ENCODE assay signal across 7 fruit fly cellular contexts in the genomic region with DNA sequence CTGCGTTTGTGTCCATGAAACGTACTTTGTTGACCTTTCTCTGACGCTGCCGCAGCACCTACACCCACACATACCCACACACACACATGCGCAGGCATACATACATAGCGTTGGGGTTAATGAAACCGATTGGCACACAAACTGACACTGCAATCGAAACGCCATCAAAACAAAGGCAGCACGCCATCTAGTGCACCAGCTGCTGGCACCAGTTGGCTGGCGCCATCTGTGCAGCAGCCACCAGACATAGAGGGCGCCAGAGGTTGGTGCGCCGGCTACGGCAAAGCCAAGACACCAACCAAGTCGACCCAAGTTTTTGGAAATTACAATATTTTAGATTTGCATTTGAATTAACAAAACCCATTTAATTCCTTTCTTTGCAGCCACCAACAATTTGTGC.
TF ChIP-seq lines count a peak whose summit lies in the region.

No protein-coding gene starts in this region.

- peak; percentile 99 to 100 for TF ChIP-seq CTCF in S2 (optimal IDR thresholded peaks at IDR 0.05; lab: Kevin White, UChicago)
- peak; percentile 99 for TF ChIP-seq CTCF in whole organism, embryonic (GFP tag; optimal IDR thresholded peaks at IDR 0.05; lab: Kevin White, UChicago)

TF ChIP-seq in whole organism, 6 proteins besides CTCF, POLR2A, EP300 and RAD21:
- TF ChIP-seq EcR (GFP tag; optimal IDR thresholded peaks at IDR 0.05; lab: Kevin White, UChicago): peak; percentile 84 to 92
- TF ChIP-seq Dll (optimal IDR thresholded peaks at IDR 0.05; lab: Kevin White, UChicago): peak; percentile 74
- no peak for TF ChIP-seq psq (optimal IDR thresholded peaks at IDR 0.05; lab: Kevin White, UChicago)

TF ChIP-seq in whole organism, adult, 20 proteins besides CTCF, POLR2A, EP300 and RAD21:
- TF ChIP-seq CG14711 (tag; optimal IDR thresholded peaks at IDR 0.05; lab: Kevin White, UChicago): no peak
- TF ChIP-seq CG7101 (tag; optimal IDR thresholded peaks at IDR 0.05; lab: Kevin White, UChicago): peak; percentile 36
- TF ChIP-seq cnc (optimal IDR thresholded peaks at IDR 0.05; lab: Kevin White, UChicago): no peak
- TF ChIP-seq Crg-1 (GFP tag; optimal IDR thresholded peaks at IDR 0.05; lab: Kevin White, UChicago): peak; percentile 10
- TF ChIP-seq cic (GFP tag; optimal IDR thresholded peaks at IDR 0.05; lab: Kevin White, UChicago): no peak
- no peak for TF ChIP-seq CG12768 (GFP tag; optimal IDR thresholded peaks at IDR 0.05; lab: Kevin White, UChicago)
- no peak for TF ChIP-seq kay (GFP tag; lab: Kevin White, UChicago; ENCODE audit: borderline replicate concordance)
- TF ChIP-seq bab1 (GFP tag; optimal IDR thresholded peaks at IDR 0.05; lab: Kevin White, UChicago): peak; percentile 50
- no peak for TF ChIP-seq CG7045 (GFP tag; optimal IDR thresholded peaks at IDR 0.05; lab: Kevin White, UChicago)
- TF ChIP-seq Mnt (GFP tag; optimal IDR thresholded peaks at IDR 0.05; lab: Kevin White, UChicago): no peak
- TF ChIP-seq CG33017 (tag; optimal IDR thresholded peaks at IDR 0.05; lab: Kevin White, UChicago): no peak
- TF ChIP-seq Clk (GFP tag; optimal IDR thresholded peaks at IDR 0.05; lab: Kevin White, UChicago): no peak
- peak; percentile 52 for TF ChIP-seq pad (GFP tag; optimal IDR thresholded peaks at IDR 0.05; lab: Kevin White, UChicago)
- TF ChIP-seq tj (GFP tag; optimal IDR thresholded peaks at IDR 0.05; lab: Kevin White, UChicago): peak; percentile 10
- peak; percentile 47 for TF ChIP-seq ovo (GFP tag; optimal IDR thresholded peaks at IDR 0.05; lab: Kevin White, UChicago)
- TF ChIP-seq Hr96 (GFP tag; optimal IDR thresholded peaks at IDR 0.05; lab: Kevin White, UChicago): peak; percentile 61
- TF ChIP-seq CG1620 (GFP tag; optimal IDR thresholded peaks at IDR 0.05; lab: Kevin White, UChicago): peak; percentile 83
TF ChIP-seq in whole organism, adult: peak in this region for 8.

TF ChIP-seq in whole organism, embryonic, 481 proteins besides CTCF, POLR2A, EP300 and RAD21 (continues in another document):
- peak; percentile 58 for TF ChIP-seq Atf-2 (GFP tag; optimal IDR thresholded peaks at IDR 0.05; lab: Kevin White, UChicago)
- TF ChIP-seq ara (GFP tag; IDR thresholded peaks at IDR 0.05; lab: Robert Waterston, UW): no peak
- peak; percentile 90 for TF ChIP-seq Dbx (GFP tag; IDR thresholded peaks at IDR 0.05; lab: Robert Waterston, UW)
- TF ChIP-seq CG11456 (GFP tag; IDR thresholded peaks at IDR 0.05; lab: Robert Waterston, UW): peak; percentile 98
- peak; percentile 47; the same call in 1 of the 2 replicates for TF ChIP-seq CG1024 (GFP tag; IDR thresholded peaks at IDR 0.05; lab: Robert Waterston, UW)
- TF ChIP-seq CG8290 (GFP tag; optimal IDR thresholded peaks at IDR 0.05; lab: Kevin White, UChicago): peak; percentile 85
- TF ChIP-seq CG8290 (tag; optimal IDR thresholded peaks at IDR 0.05; lab: Kevin White, UChicago): peak in 1 of 2 experiments; percentile 89
- peak; percentile 73 for TF ChIP-seq Myb (GFP tag; optimal IDR thresholded peaks at IDR 0.05; lab: Kevin White, UChicago)
- 0 out of 2 replicates have a peak, but pooled peaks have one; percentile 30 for TF ChIP-seq Adf1 (GFP tag; IDR thresholded peaks at IDR 0.05; lab: Robert Waterston, UW)
- no peak for TF ChIP-seq Bteb2 (GFP tag; optimal IDR thresholded peaks at IDR 0.05; lab: Kevin White, UChicago)
- peak; percentile 57 for TF ChIP-seq HmgZ (tag; optimal IDR thresholded peaks at IDR 0.05; lab: Kevin White, UChicago)
- peak; percentile 53 for TF ChIP-seq az2 (GFP tag; optimal IDR thresholded peaks at IDR 0.05; lab: Kevin White, UChicago)
- TF ChIP-seq CG2116 (GFP tag; optimal IDR thresholded peaks at IDR 0.05; lab: Kevin White, UChicago): peak; percentile 57
- TF ChIP-seq CG18011 (GFP tag; optimal IDR thresholded peaks at IDR 0.05; lab: Kevin White, UChicago): no peak
- TF ChIP-seq exex (tag; optimal IDR thresholded peaks at IDR 0.05; lab: Kevin White, UChicago): no peak
- TF ChIP-seq Antp (GFP tag; optimal IDR thresholded peaks at IDR 0.05; lab: Kevin White, UChicago): peak; percentile 87

TF ChIP-seq in whole organism, prepupa, 60 proteins besides CTCF, POLR2A, EP300 and RAD21 (continues in another document):
- peak; percentile 58 for TF ChIP-seq Hr39 (GFP tag; optimal IDR thresholded peaks at IDR 0.05; lab: Kevin White, UChicago)
- TF ChIP-seq esn (GFP tag; optimal IDR thresholded peaks at IDR 0.05; lab: Kevin White, UChicago): peak; percentile 31
- TF ChIP-seq dac (GFP tag; optimal IDR thresholded peaks at IDR 0.05; lab: Kevin White, UChicago): no peak
- peak; percentile 43; the same call in 1 of the 3 replicates for TF ChIP-seq CG6163 (GFP tag; IDR thresholded peaks at IDR 0.05; lab: Robert Waterston, UW)
- TF ChIP-seq Eip93F (GFP tag; optimal IDR thresholded peaks at IDR 0.05; lab: Kevin White, UChicago): no peak
- no peak for TF ChIP-seq eg (GFP tag; IDR thresholded peaks at IDR 0.05; lab: Robert Waterston, UW)
- TF ChIP-seq vri (GFP tag; optimal IDR thresholded peaks at IDR 0.05; lab: Kevin White, UChicago): no peak
- TF ChIP-seq Hr4 (GFP tag; optimal IDR thresholded peaks at IDR 0.05; lab: Kevin White, UChicago): no peak
- TF ChIP-seq Met (GFP tag; optimal IDR thresholded peaks at IDR 0.05; lab: Kevin White, UChicago): peak; percentile 26
- TF ChIP-seq acj6 (GFP tag; optimal IDR thresholded peaks at IDR 0.05; lab: Kevin White, UChicago): no peak
- TF ChIP-seq Hr38 (GFP tag; optimal IDR thresholded peaks at IDR 0.05; lab: Kevin White, UChicago): no peak
- TF ChIP-seq CG6808 (GFP tag; optimal IDR thresholded peaks at IDR 0.05; lab: Kevin White, UChicago): no peak
- TF ChIP-seq fd59A (GFP tag; optimal IDR thresholded peaks at IDR 0.05; lab: Kevin White, UChicago): no peak
- TF ChIP-seq OdsH (GFP tag; optimal IDR thresholded peaks at IDR 0.05; lab: Kevin White, UChicago): peak; percentile 25
- TF ChIP-seq Lpt (GFP tag; optimal IDR thresholded peaks at IDR 0.05; lab: Kevin White, UChicago): no peak
- peak; percentile 21 for TF ChIP-seq CG3032 (tag; optimal IDR thresholded peaks at IDR 0.05; lab: Kevin White, UChicago)
- peak; percentile 10 for TF ChIP-seq CG6854 (GFP tag; optimal IDR thresholded peaks at IDR 0.05; lab: Kevin White, UChicago)
- no peak for TF ChIP-seq CG34406 (GFP tag; optimal IDR thresholded peaks at IDR 0.05; lab: Kevin White, UChicago)

TF ChIP-seq in whole organism, pupa, 21 proteins besides CTCF, POLR2A, EP300 and RAD21:
- no peak for TF ChIP-seq CG14655 (GFP tag; optimal IDR thresholded peaks at IDR 0.05; lab: Kevin White, UChicago)
- peak; percentile 59; the same call in 1 of the 3 replicates for TF ChIP-seq CG4496 (GFP tag; IDR thresholded peaks at IDR 0.05; lab: Robert Waterston, UW)
- TF ChIP-seq EcR (GFP tag; optimal IDR thresholded peaks at IDR 0.05; lab: Kevin White, UChicago): peak; percentile 98
TF ChIP-seq in whole organism, pupa: peak in this region for 2.

TF ChIP-seq in whole organism, wandering third instar larva, 38 proteins besides CTCF, POLR2A, EP300 and RAD21 (continues in another document):
- TF ChIP-seq dsf (GFP tag; optimal IDR thresholded peaks at IDR 0.05; lab: Kevin White, UChicago; ENCODE audit: borderline replicate concordance): no peak
- TF ChIP-seq ey (GFP tag; optimal IDR thresholded peaks at IDR 0.05; lab: Kevin White, UChicago): peak; percentile 45
- TF ChIP-seq foxo (GFP tag; optimal IDR thresholded peaks at IDR 0.05; lab: Kevin White, UChicago): peak in 1 of 2 experiments; percentile 80
- peak; percentile 38 for TF ChIP-seq psq (GFP tag; optimal IDR thresholded peaks at IDR 0.05; lab: Kevin White, UChicago)
- TF ChIP-seq h (GFP tag; optimal IDR thresholded peaks at IDR 0.05; lab: Kevin White, UChicago): peak; percentile 55
- TF ChIP-seq br (GFP tag; optimal IDR thresholded peaks at IDR 0.05; lab: Kevin White, UChicago): peak; percentile 45
- peak; percentile 6 for TF ChIP-seq Myc (optimal IDR thresholded peaks at IDR 0.05; lab: Kevin White, UChicago)
- no peak for TF ChIP-seq OdsH (GFP tag; optimal IDR thresholded peaks at IDR 0.05; lab: Kevin White, UChicago)
- TF ChIP-seq jim (GFP tag; optimal IDR thresholded peaks at IDR 0.05; lab: Kevin White, UChicago): no peak
- TF ChIP-seq Hnf4 (GFP tag; optimal IDR thresholded peaks at IDR 0.05; lab: Kevin White, UChicago): peak; percentile 24
- TF ChIP-seq Vsx2 (GFP tag; optimal IDR thresholded peaks at IDR 0.05; lab: Kevin White, UChicago; ENCODE audit: partially characterized antibody): no peak
- no peak for TF ChIP-seq dl (GFP tag; optimal IDR thresholded peaks at IDR 0.05; lab: Kevin White, UChicago; ENCODE audit: insufficient read depth in 1 of 2, partially characterized antibody in 2 of 2)
- no peak for TF ChIP-seq GATAd (GFP tag; optimal IDR thresholded peaks at IDR 0.05; lab: Kevin White, UChicago)
- no peak for TF ChIP-seq Mio (GFP tag; optimal IDR thresholded peaks at IDR 0.05; lab: Kevin White, UChicago)
- peak; percentile 40 for TF ChIP-seq fru (GFP tag; optimal IDR thresholded peaks at IDR 0.05; lab: Kevin White, UChicago)
- no peak for TF ChIP-seq brk (GFP tag; optimal IDR thresholded peaks at IDR 0.05; lab: Kevin White, UChicago)
- no peak for TF ChIP-seq CG32264 (GFP tag; optimal IDR thresholded peaks at IDR 0.05; lab: Kevin White, UChicago)
- TF ChIP-seq usp (GFP tag; optimal IDR thresholded peaks at IDR 0.05; lab: Kevin White, UChicago): no peak
- TF ChIP-seq lola (GFP tag; optimal IDR thresholded peaks at IDR 0.05; lab: Kevin White, UChicago): no peak
- TF ChIP-seq Jra (GFP tag; optimal IDR thresholded peaks at IDR 0.05; lab: Kevin White, UChicago): no peak
- TF ChIP-seq Hr83 (GFP tag; optimal IDR thresholded peaks at IDR 0.05; lab: Kevin White, UChicago; ENCODE audit: poor library complexity, severe bottlenecking): peak; percentile 60
- no peak for TF ChIP-seq woc (GFP tag; optimal IDR thresholded peaks at IDR 0.05; lab: Kevin White, UChicago)
- no peak for TF ChIP-seq CG9705 (GFP tag; optimal IDR thresholded peaks at IDR 0.05; lab: Kevin White, UChicago)
- TF ChIP-seq sage (GFP tag; optimal IDR thresholded peaks at IDR 0.05; lab: Kevin White, UChicago): no peak
- TF ChIP-seq tai (GFP tag; optimal IDR thresholded peaks at IDR 0.05; lab: Kevin White, UChicago): peak; percentile 34
- TF ChIP-seq dmrt93B (GFP tag; optimal IDR thresholded peaks at IDR 0.05; lab: Kevin White, UChicago): peak; percentile 47
- TF ChIP-seq Sp1 (GFP tag; optimal IDR thresholded peaks at IDR 0.05; lab: Kevin White, UChicago): no peak
- TF ChIP-seq CrebA (GFP tag; optimal IDR thresholded peaks at IDR 0.05; lab: Kevin White, UChicago; ENCODE audit: borderline replicate concordance): no peak
- no peak for TF ChIP-seq N (GFP tag; optimal IDR thresholded peaks at IDR 0.05; lab: Kevin White, UChicago)
- no peak for TF ChIP-seq Rel (GFP tag; optimal IDR thresholded peaks at IDR 0.05; lab: Kevin White, UChicago)
- no peak for TF ChIP-seq Rel (tag; optimal IDR thresholded peaks at IDR 0.05; lab: Kevin White, UChicago)
- TF ChIP-seq rgr (GFP tag; optimal IDR thresholded peaks at IDR 0.05; lab: Kevin White, UChicago): peak; percentile 46
- no peak for TF ChIP-seq pan (optimal IDR thresholded peaks at IDR 0.05; lab: Kevin White, UChicago)
